Worm (Caenorhabditis elegans): ENCODE measurements around the gene K03A11.1.
A peak's percentile ranks its signal among the peaks of the same experiment; 100 is the strongest.

- TF ChIP-seq mep-1 (tag; optimal IDR thresholded peaks at IDR 0.05) (no peak), hlh-1 (tag; optimal IDR thresholded peaks at IDR 0.05) (no peak), lsy-2 (tag; optimal IDR thresholded peaks at IDR 0.05) (peak; percentile 62), unc-39 (tag; optimal IDR thresholded peaks at IDR 0.05) (no peak), snpc-4 (tag; optimal IDR thresholded peaks at IDR 0.05) (no peak), ceh-39 (tag; optimal IDR thresholded peaks at IDR 0.05) (no peak), nhr-76 (tag; optimal IDR thresholded peaks at IDR 0.05) (no peak), nhr-28 (tag; optimal IDR thresholded peaks at IDR 0.05) (no peak), unc-62 (GFP tag; optimal IDR thresholded peaks at IDR 0.05) (no peak), elt-3 (tag; optimal IDR thresholded peaks at IDR 0.05) (no peak)
Measured at ce11 chrX:13007857-13008813, 43.4 kb upstream of the K03A11.1 start, which contains the start of gene nhr-25.
